Worm (Caenorhabditis elegans): ENCODE data around the gene srw-130.

- TF ChIP-seq nhr-11 (tag; optimal IDR thresholded peaks at IDR 0.05) (no peak), ama-1 (optimal IDR thresholded peaks at IDR 0.05) (no peak), ceh-9 (tag; optimal IDR thresholded peaks at IDR 0.05) (no peak), gmeb-2 (tag; optimal IDR thresholded peaks at IDR 0.05) (no peak), hlh-6 (tag; optimal IDR thresholded peaks at IDR 0.05) (no peak), pqm-1 (tag; optimal IDR thresholded peaks at IDR 0.05) (no peak), sdc-2 (tag; optimal IDR thresholded peaks at IDR 0.05) (no peak)
Measured at ce11 chrV:3557422-3557821, 8.7 kb upstream of the srw-130 start, which contains the start of gene grl-31.
